Worm (Caenorhabditis elegans) whole organism, late embryonic: ENCODE measurements around the gene ZK688.4.
A peak's percentile ranks its signal among the peaks of the same experiment; 100 is the strongest.

Experiments
- C38D4.7 ChIP-seq: fragments of 200-800 bp; sonication (Bioruptor generic); optimal IDR thresholded peaks from 2 replicates; lab custom pipeline; 2018; ENCODE audit warnings: mild to moderate bottlenecking, missing genetic modification characterization, moderate library complexity, missing compliant biosample characterization
- K02D7.2 ChIP-seq: sonication (generic microtip); optimal IDR thresholded peaks from 2 replicates; lab custom pipeline; 2017; ENCODE audit warnings: mild to moderate bottlenecking, missing genetic modification characterization, missing compliant biosample characterization
- K09A11.1 ChIP-seq: sonication (generic microtip); optimal IDR thresholded peaks from 2 replicates; lab custom pipeline; 2017; ENCODE audit warnings: antibody characterized with exemption, mild to moderate bottlenecking, missing genetic modification characterization, missing compliant biosample characterization; ENCODE audit not compliant: insufficient read depth
- ama-1 ChIP-seq: fragments of 150-350 bp; optimal IDR thresholded peaks from 2 replicates; lab custom pipeline; 2014
- ceh-14 ChIP-seq: sonication (generic microtip); optimal IDR thresholded peaks from 2 replicates; lab custom pipeline; 2016; ENCODE audit warnings: missing genotype, missing genetic modification characterization, missing compliant biosample characterization
- ceh-18 ChIP-seq: sonication (generic microtip); optimal IDR thresholded peaks from 2 replicates; lab custom pipeline; 2016; ENCODE audit warnings: missing genetic modification characterization, missing compliant biosample characterization
- ceh-2 ChIP-seq: sonication (generic microtip); optimal IDR thresholded peaks from 2 replicates; lab custom pipeline; 2016; ENCODE audit warnings: missing genotype, missing genetic modification characterization, missing compliant biosample characterization
- ceh-22 ChIP-seq: sonication (generic microtip); optimal IDR thresholded peaks from 2 replicates; lab custom pipeline; 2017; ENCODE audit warnings: missing biosample characterization, missing genetic modification characterization
- ceh-24 ChIP-seq: sonication (generic microtip); optimal IDR thresholded peaks from 2 replicates; lab custom pipeline; 2016; ENCODE audit warnings: mild to moderate bottlenecking, missing genetic modification characterization, missing compliant biosample characterization
- ceh-30 ChIP-seq: fragments of 150-350 bp; optimal IDR thresholded peaks from 2 replicates; lab custom pipeline; 2014; ENCODE audit warnings: missing biosample characterization, missing genetic modification characterization
- ceh-31 ChIP-seq: sonication (generic microtip); optimal IDR thresholded peaks from 2 replicates; lab custom pipeline; 2016; ENCODE audit warnings: missing genetic modification characterization, missing compliant biosample characterization
- ceh-34 ChIP-seq: sonication (generic microtip); optimal IDR thresholded peaks from 2 replicates; lab custom pipeline; 2016; ENCODE audit warnings: mild to moderate bottlenecking, missing genetic modification characterization, missing compliant biosample characterization
- ceh-45 ChIP-seq: fragments of 200-800 bp; sonication (Bioruptor generic); IDR thresholded peaks from 2 replicates; pipeline ENCODE4 v1.3.6; 2022; ENCODE audit warnings: missing genetic modification reagents, missing genetic modification characterization, missing compliant biosample characterization
- ceh-48 ChIP-seq: sonication (generic microtip); optimal IDR thresholded peaks from 2 replicates; lab custom pipeline; 2016; ENCODE audit warnings: missing genetic modification characterization, inconsistent platforms, missing compliant biosample characterization
- ceh-6 ChIP-seq: fragments of 200-800 bp; sonication (Bioruptor generic); optimal IDR thresholded peaks from 2 replicates; lab custom pipeline; 2018; ENCODE audit warnings: mild to moderate bottlenecking, missing genetic modification characterization, missing compliant biosample characterization
- ceh-9 ChIP-seq: sonication (generic microtip); optimal IDR thresholded peaks from 2 replicates; lab custom pipeline; 2016; ENCODE audit warnings: mild to moderate bottlenecking, missing genetic modification characterization, inconsistent platforms, missing compliant biosample characterization
- dmd-4 ChIP-seq: sonication (generic microtip); optimal IDR thresholded peaks from 2 replicates; lab custom pipeline; 2016; ENCODE audit warnings: borderline replicate concordance, missing genetic modification characterization, missing compliant biosample characterization
- dve-1 ChIP-seq: sonication (generic microtip); optimal IDR thresholded peaks from 2 replicates; lab custom pipeline; 2017; ENCODE audit warnings: antibody characterized with exemption, mild to moderate bottlenecking, missing genetic modification characterization, missing compliant biosample characterization
- elt-4 ChIP-seq: sonication (generic microtip); optimal IDR thresholded peaks from 2 replicates; lab custom pipeline; 2016; ENCODE audit warnings: missing genetic modification characterization, missing compliant biosample characterization
- eyg-1 ChIP-seq: sonication (generic microtip); optimal IDR thresholded peaks from 2 replicates; lab custom pipeline; 2016; ENCODE audit warnings: missing genotype, missing genetic modification characterization, missing compliant biosample characterization
- fax-1 ChIP-seq: sonication (generic microtip); optimal IDR thresholded peaks from 2 replicates; lab custom pipeline; 2016; ENCODE audit warnings: missing genotype, missing genetic modification characterization, missing compliant biosample characterization
- fkh-10 ChIP-seq: fragments of 150-350 bp; optimal IDR thresholded peaks from 2 replicates; lab custom pipeline; 2014; ENCODE audit warnings: missing biosample characterization, missing genetic modification reagents, missing genetic modification characterization
- fkh-6 ChIP-seq: sonication (generic microtip); optimal IDR thresholded peaks from 2 replicates; lab custom pipeline; 2016; ENCODE audit warnings: missing genetic modification characterization, missing compliant biosample characterization
- gmeb-2 ChIP-seq: sonication (generic microtip); optimal IDR thresholded peaks from 2 replicates; lab custom pipeline; 2016; ENCODE audit warnings: missing genetic modification characterization, inconsistent platforms, missing compliant biosample characterization
- hlh-13 ChIP-seq: fragments of 200-800 bp; sonication (Bioruptor generic); optimal IDR thresholded peaks from 2 replicates; lab custom pipeline; 2018; ENCODE audit warnings: mild to moderate bottlenecking, missing genetic modification characterization, missing compliant biosample characterization
- hlh-15 ChIP-seq: sonication (generic microtip); optimal IDR thresholded peaks from 2 replicates; lab custom pipeline; 2016; ENCODE audit warnings: missing genetic modification characterization, missing compliant biosample characterization
- hlh-6 ChIP-seq: sonication (generic microtip); optimal IDR thresholded peaks from 2 replicates; lab custom pipeline; 2016; ENCODE audit warnings: missing genotype, missing genetic modification characterization, missing compliant biosample characterization
- lin-11 ChIP-seq: fragments of 200-800 bp; sonication (Bioruptor generic); optimal IDR thresholded peaks from 2 replicates; lab custom pipeline; 2018; ENCODE audit warnings: mild to moderate bottlenecking, missing genetic modification characterization, missing compliant biosample characterization
- mec-3 ChIP-seq: sonication (generic microtip); optimal IDR thresholded peaks from 2 replicates; lab custom pipeline; 2016; ENCODE audit warnings: borderline replicate concordance, missing genetic modification characterization, missing compliant biosample characterization
- nfya-1 ChIP-seq: sonication (generic microtip); optimal IDR thresholded peaks from 2 replicates; lab custom pipeline; 2017; ENCODE audit warnings: missing genetic modification characterization, mild to moderate bottlenecking, missing compliant biosample characterization, antibody characterized with exemption, moderate library complexity
- nhr-11 ChIP-seq: fragments of 150-350 bp; optimal IDR thresholded peaks from 2 replicates; lab custom pipeline; 2014; ENCODE audit warnings: missing biosample characterization, missing genetic modification characterization
- nhr-232 ChIP-seq: sonication (generic microtip); optimal IDR thresholded peaks from 2 replicates; lab custom pipeline; 2016; ENCODE audit warnings: missing genetic modification characterization, missing compliant biosample characterization
- npax-4 ChIP-seq: sonication (generic microtip); optimal IDR thresholded peaks from 2 replicates; lab custom pipeline; 2016; ENCODE audit warnings: missing genetic modification characterization, missing compliant biosample characterization
- pag-3 ChIP-seq: sonication (generic microtip); optimal IDR thresholded peaks from 2 replicates; lab custom pipeline; 2016; ENCODE audit warnings: missing compliant biosample characterization, missing genetic modification characterization, borderline replicate concordance
- pat-9 ChIP-seq: fragments of 200-800 bp; sonication (Bioruptor generic); optimal IDR thresholded peaks from 2 replicates; lab custom pipeline; 2018; ENCODE audit warnings: mild to moderate bottlenecking, missing genetic modification characterization, moderate library complexity, missing compliant biosample characterization
- pha-4 ChIP-seq: fragments of 150-350 bp; optimal IDR thresholded peaks from 2 replicates; lab custom pipeline; 2018; ENCODE audit warnings: missing biosample characterization, missing genetic modification reagents, missing genetic modification characterization
- pros-1 ChIP-seq: fragments of 150-350 bp; optimal IDR thresholded peaks from 2 replicates; lab custom pipeline; 2014; ENCODE audit warnings: missing biosample characterization, missing genetic modification reagents, missing genetic modification characterization
- ref-2 ChIP-seq: sonication (generic microtip); optimal IDR thresholded peaks from 2 replicates; lab custom pipeline; 2016; ENCODE audit warnings: missing genetic modification characterization, missing compliant biosample characterization
- rnt-1 ChIP-seq: sonication (generic microtip); optimal IDR thresholded peaks from 2 replicates; lab custom pipeline; 2016; ENCODE audit warnings: missing genetic modification characterization, missing compliant biosample characterization
- sdc-2 ChIP-seq: sonication (generic microtip); optimal IDR thresholded peaks from 2 replicates; lab custom pipeline; 2016; ENCODE audit warnings: missing genotype, missing genetic modification characterization, missing compliant biosample characterization
- sox-4 ChIP-seq: sonication (generic microtip); optimal IDR thresholded peaks from 2 replicates; lab custom pipeline; 2017; ENCODE audit warnings: mild to moderate bottlenecking, missing genetic modification characterization, inconsistent platforms, missing compliant biosample characterization
- syd-9 ChIP-seq: sonication (generic microtip); optimal IDR thresholded peaks from 2 replicates; lab custom pipeline; 2016; ENCODE audit warnings: mild to moderate bottlenecking, missing genetic modification characterization, moderate library complexity, missing compliant biosample characterization
- tbx-7 ChIP-seq: sonication (generic microtip); optimal IDR thresholded peaks from 2 replicates; lab custom pipeline; 2016; ENCODE audit warnings: missing genotype, missing genetic modification characterization, missing compliant biosample characterization
- ttx-3 ChIP-seq: sonication (generic microtip); optimal IDR thresholded peaks from 2 replicates; lab custom pipeline; 2016; ENCODE audit warnings: missing genetic modification reagents, missing genetic modification characterization, missing compliant biosample characterization
- unc-3 ChIP-seq, 2 experiments: fragments of 200-800 bp in 1 of 2; sonication (Bioruptor generic) in 1 of 2; sonication (generic microtip) in 1 of 2; conservative IDR thresholded peaks in 1 of 2; optimal IDR thresholded peaks in 1 of 2; 2 replicates each; pipeline versions ENCODE4 v1.3.6 to Lab custom; 2016 to 2022; ENCODE audit warnings: missing compliant biosample characterization in 2 of 2, missing genetic modification characterization in 2 of 2, missing genetic modification reagents in 1 of 2
- unc-86 ChIP-seq: sonication (generic microtip); optimal IDR thresholded peaks from 2 replicates; lab custom pipeline; 2016; ENCODE audit warnings: missing genetic modification characterization, missing compliant biosample characterization
- ztf-16 ChIP-seq: sonication (generic microtip); optimal IDR thresholded peaks from 2 replicates; lab custom pipeline; 2017; ENCODE audit warnings: missing genetic modification characterization, missing compliant biosample characterization

The ZK688.4 gene

DNA sequence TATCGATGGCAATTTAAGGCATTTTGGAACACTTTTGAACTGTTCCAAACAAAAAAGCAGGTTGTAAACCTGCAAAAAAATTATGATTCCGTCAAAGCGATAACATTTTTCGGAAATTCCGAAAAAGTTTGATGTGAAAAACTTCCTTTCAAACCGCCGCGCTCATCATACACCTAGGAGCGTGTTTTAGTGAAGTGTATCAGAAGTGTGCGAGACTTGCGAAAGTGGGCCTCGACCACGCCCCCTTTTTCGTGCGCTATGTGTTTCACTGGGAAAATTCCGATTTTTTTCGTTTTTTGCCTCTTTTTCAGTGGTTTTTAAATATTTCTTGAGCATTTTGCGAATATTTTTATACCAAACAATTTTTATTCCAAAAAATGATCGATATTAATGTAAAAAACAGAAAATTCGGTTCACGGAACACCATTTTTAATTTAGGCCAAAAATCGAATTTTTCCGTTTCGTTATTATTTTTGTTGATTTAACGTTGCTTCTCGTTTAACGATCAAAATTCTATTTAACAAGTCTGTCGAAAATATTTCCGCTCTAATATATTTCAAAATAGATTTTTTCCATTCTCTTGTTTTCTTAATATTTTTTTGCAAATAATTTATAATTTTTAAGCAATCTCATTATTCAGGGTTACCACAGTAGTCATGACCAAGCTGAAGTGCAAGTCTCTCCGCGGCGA is 40.2 kb upstream of the ZK688.4 start, which contains the start of gene rpl-35 (continued):
- no peak for TF ChIP-seq fkh-10
- peak; percentile 75 for TF ChIP-seq ceh-6 (GFP tag; lab: Kevin White, UChicago)
- TF ChIP-seq eyg-1, result peak; percentile 30
- no peak for TF ChIP-seq mec-3 (tag; lab: Kevin White, UChicago)
- TF ChIP-seq ceh-2 (tag; lab: Kevin White, UChicago), result peak; percentile 81
- TF ChIP-seq unc-3 (GFP tag; conservative IDR thresholded peaks at IDR 0.05; lab: Robert Waterston, UW), result peak; percentile 84
- peak; percentile 80 for TF ChIP-seq unc-3 (tag; optimal IDR thresholded peaks at IDR 0.05; lab: Kevin White, UChicago)
- peak; percentile 98 for TF ChIP-seq unc-86
- TF ChIP-seq dmd-4 (tag; lab: Kevin White, UChicago), result peak; percentile 68
- no peak for TF ChIP-seq ama-1 (lab: Kevin White, UChicago)
- TF ChIP-seq sox-4 (tag; lab: Kevin White, UChicago), result peak; percentile 78
- TF ChIP-seq ceh-9 (tag; lab: Kevin White, UChicago), result no peak
- TF ChIP-seq pha-4 (tag; lab: Kevin White, UChicago), result no peak
- peak; percentile 79 for TF ChIP-seq ttx-3 (tag; lab: Kevin White, UChicago)
- peak; percentile 97 for TF ChIP-seq ceh-14 (tag; lab: Kevin White, UChicago)
- peak; percentile 86 for TF ChIP-seq nhr-11 (tag; lab: Kevin White, UChicago)
- peak; percentile 91 for TF ChIP-seq K09A11.1 (tag; lab: Kevin White, UChicago)
- TF ChIP-seq pat-9, result peak; percentile 86
- no peak for TF ChIP-seq elt-4
- TF ChIP-seq ref-2 (tag; lab: Kevin White, UChicago), result peak; percentile 99
- TF ChIP-seq npax-4 (tag; lab: Kevin White, UChicago), result no peak
- TF ChIP-seq ceh-48, result peak; percentile 83
- TF ChIP-seq hlh-15 (tag; lab: Kevin White, UChicago), result peak; percentile 30
- peak; percentile 100 for TF ChIP-seq ceh-18
- peak; percentile 70 for TF ChIP-seq ceh-24 (tag; lab: Kevin White, UChicago)
- peak; percentile 99 for TF ChIP-seq nfya-1 (tag; lab: Kevin White, UChicago)
- peak; percentile 58 for TF ChIP-seq fax-1 (tag; lab: Kevin White, UChicago)
- no peak for TF ChIP-seq pag-3
- TF ChIP-seq ceh-31 (tag; lab: Kevin White, UChicago), result peak; percentile 98
- TF ChIP-seq K02D7.2 (tag; lab: Kevin White, UChicago), result peak; percentile 77
- peak; percentile 75 for TF ChIP-seq tbx-7 (tag; lab: Kevin White, UChicago)
- peak; percentile 97 for TF ChIP-seq dve-1 (tag; lab: Kevin White, UChicago)
- peak; percentile 78 for TF ChIP-seq sdc-2 (tag; lab: Kevin White, UChicago)
- TF ChIP-seq fkh-6 (tag; lab: Kevin White, UChicago), result no peak
- peak; percentile 92 for TF ChIP-seq syd-9 (tag; lab: Kevin White, UChicago)
- TF ChIP-seq C38D4.7 (GFP tag; lab: Kevin White, UChicago), result peak; percentile 38
- peak; percentile 91 for TF ChIP-seq pros-1

- TF ChIP-seq lin-11 (tag; lab: Kevin White, UChicago) (no peak), hlh-6 (tag; lab: Kevin White, UChicago) (no peak), nfya-1 (tag; lab: Kevin White, UChicago) (no peak), ceh-30 (no peak), ceh-45 (GFP tag; lab: Robert Waterston, UW) (no peak), gmeb-2 (no peak), rnt-1 (tag; lab: Kevin White, UChicago) (no peak), hlh-13 (GFP tag; lab: Kevin White, UChicago) (no peak), unc-3 (GFP tag; conservative IDR thresholded peaks at IDR 0.05; lab: Robert Waterston, UW) (no peak), unc-3 (tag; optimal IDR thresholded peaks at IDR 0.05; lab: Kevin White, UChicago) (no peak), C38D4.7 (GFP tag; lab: Kevin White, UChicago) (no peak), tbx-7 (tag; lab: Kevin White, UChicago) (no peak), sdc-2 (tag; lab: Kevin White, UChicago) (no peak), syd-9 (tag; lab: Kevin White, UChicago) (no peak), nhr-232 (tag; lab: Kevin White, UChicago) (no peak), ceh-34 (tag; lab: Kevin White, UChicago) (no peak), ceh-22 (no peak), ztf-16 (tag; lab: Kevin White, UChicago) (no peak)
- TF ChIP-seq, all 69 proteins: peak for 0
Observed at ce11 chrIII:7855468-7855867, 39.4 kb upstream of the ZK688.4 start.
